Worm (Caenorhabditis elegans) whole organism, L4 larva: ENCODE data around the gene C06A12.8.

ENCODE experiments used
- F10B5.3 ChIP-seq: sonication (generic microtip); optimal IDR thresholded peaks from 2 replicates; lab custom pipeline; 2016; ENCODE audit warnings: mild to moderate bottlenecking, missing genetic modification characterization, missing compliant biosample characterization
- F44E2.7 ChIP-seq: fragments of 200-800 bp; sonication (Bioruptor generic); IDR thresholded peaks from 2 replicates; pipeline ENCODE4 v2.1.2; 2022; ENCODE audit warnings: missing genetic modification characterization, missing compliant biosample characterization
- F49E8.2 ChIP-seq: sonication (generic microtip); optimal IDR thresholded peaks from 2 replicates; lab custom pipeline; 2016; ENCODE audit warnings: missing compliant biosample characterization, mild to moderate bottlenecking, missing genetic modification characterization, borderline replicate concordance
- R02D3.7 ChIP-seq: fragments of 150-350 bp; sonication (generic microtip); optimal IDR thresholded peaks from 3 replicates; lab custom pipeline; 2014; ENCODE audit warnings: missing biosample characterization, missing genetic modification characterization
- T20F7.1 ChIP-seq: fragments of 200-800 bp; sonication (Bioruptor generic); optimal IDR thresholded peaks from 2 replicates; lab custom pipeline; 2018; ENCODE audit warnings: mild to moderate bottlenecking, missing genetic modification characterization, missing compliant biosample characterization
- Y48G9A.11 ChIP-seq: fragments of 200-800 bp; sonication (Bioruptor generic); IDR thresholded peaks from 2 replicates; pipeline ENCODE4 v1.3.6; 2022; ENCODE audit warnings: missing genetic modification reagents, missing genetic modification characterization, missing compliant biosample characterization
- Y5F2A.4 ChIP-seq: fragments of 200-800 bp; sonication (Bioruptor generic); optimal IDR thresholded peaks from 2 replicates; lab custom pipeline; 2018; ENCODE audit warnings: mild to moderate bottlenecking, missing genetic modification characterization, missing compliant biosample characterization
- Y75B8A.6 ChIP-seq: fragments of 200-800 bp; sonication (Bioruptor generic); IDR thresholded peaks from 2 replicates; pipeline ENCODE4 v1.3.6; 2022; ENCODE audit warnings: missing genetic modification reagents, missing genetic modification characterization, missing compliant biosample characterization
- ZK337.2 ChIP-seq: fragments of 200-800 bp; sonication (Bioruptor generic); IDR thresholded peaks from 2 replicates; pipeline ENCODE4 v1.3.6; 2022; ENCODE audit warnings: missing genetic modification reagents, missing genetic modification characterization, missing compliant biosample characterization
- aha-1 ChIP-seq: fragments of 150-350 bp; peaks from one replicate; lab custom pipeline; 2014; ENCODE audit warnings: missing biosample characterization, missing genetic modification characterization
- aly-2 ChIP-seq: sonication (generic microtip); optimal IDR thresholded peaks from 2 replicates; lab custom pipeline; 2018; ENCODE audit warnings: missing biosample characterization, missing genetic modification characterization
- ceh-82 ChIP-seq: sonication (generic microtip); optimal IDR thresholded peaks from 2 replicates; lab custom pipeline; 2017; ENCODE audit warnings: missing biosample characterization, missing genetic modification characterization
- ctbp-1 ChIP-seq: fragments of 200-800 bp; sonication (Bioruptor generic); IDR thresholded peaks from 2 replicates; pipeline ENCODE4 v1.3.6; 2022; ENCODE audit warnings: missing genetic modification reagents, missing genetic modification characterization, missing compliant biosample characterization
- daf-16 ChIP-seq, 3 experiments: sonication (generic microtip); optimal IDR thresholded peaks; 2 replicates each; lab custom pipeline; 2016 to 2017; ENCODE audit warnings: missing genetic modification characterization in 3 of 3, missing genetic modification reagents in 3 of 3, mild to moderate bottlenecking in 2 of 3, missing compliant biosample characterization in 2 of 3, missing biosample characterization in 1 of 3, moderate library complexity in 1 of 3
- daf-19 ChIP-seq: fragments of 200-800 bp; sonication (Bioruptor generic); conservative IDR thresholded peaks from 2 replicates; pipeline ENCODE4 v1.3.6; 2022; ENCODE audit warnings: missing genetic modification characterization, missing compliant biosample characterization
- dmd-6 ChIP-seq: fragments of 200-800 bp; sonication (Bioruptor generic); IDR thresholded peaks from 2 replicates; pipeline ENCODE4 v1.3.6; 2022; ENCODE audit warnings: missing genetic modification reagents, missing genetic modification characterization, missing compliant biosample characterization
- dmd-8 ChIP-seq: fragments of 200-800 bp; sonication (Bioruptor generic); IDR thresholded peaks from 2 replicates; pipeline ENCODE4 v1.3.6; 2022; ENCODE audit warnings: missing genetic modification characterization, missing compliant biosample characterization
- dpl-1 ChIP-seq: fragments of 150-350 bp; optimal IDR thresholded peaks from 2 replicates; lab custom pipeline; 2014; ENCODE audit warnings: missing biosample characterization, missing genetic modification reagents, missing genetic modification characterization
- egl-27 ChIP-seq: sonication (generic microtip); optimal IDR thresholded peaks from 3 replicates; lab custom pipeline; 2017; ENCODE audit warnings: missing biosample characterization, missing genetic modification reagents, missing genetic modification characterization
- egl-43 ChIP-seq: fragments of 200-800 bp; sonication (Bioruptor generic); IDR thresholded peaks from 2 replicates; pipeline ENCODE4 v1.3.6; 2022; ENCODE audit warnings: missing genetic modification reagents, missing genetic modification characterization, missing compliant biosample characterization
- fos-1 ChIP-seq: fragments of 150-350 bp; optimal IDR thresholded peaks from 2 replicates; lab custom pipeline; 2014; ENCODE audit warnings: missing biosample characterization, missing genetic modification characterization
- gei-8 ChIP-seq: fragments of 200-800 bp; sonication (Bioruptor generic); optimal IDR thresholded peaks from 2 replicates; lab custom pipeline; 2018; ENCODE audit warnings: mild to moderate bottlenecking, missing genetic modification characterization, missing compliant biosample characterization
- hlh-11 ChIP-seq: fragments of 200-800 bp; sonication (Bioruptor generic); optimal IDR thresholded peaks from 2 replicates; lab custom pipeline; 2018; ENCODE audit warnings: mild to moderate bottlenecking, missing genetic modification characterization, missing compliant biosample characterization
- lim-7 ChIP-seq: fragments of 200-800 bp; sonication (Bioruptor generic); IDR thresholded peaks from 2 replicates; pipeline ENCODE4 v1.3.6; 2022; ENCODE audit warnings: missing genetic modification characterization, missing compliant biosample characterization
- lin-15B ChIP-seq: fragments of 150-350 bp; sonication (generic microtip); optimal IDR thresholded peaks from 3 replicates; lab custom pipeline; 2014; ENCODE audit warnings: missing biosample characterization, missing genetic modification characterization
- lin-39 ChIP-seq: fragments of 150-350 bp; optimal IDR thresholded peaks from 2 replicates; lab custom pipeline; 2014; ENCODE audit warnings: missing biosample characterization, missing genetic modification reagents, missing genetic modification characterization
- lsy-2 ChIP-seq, 2 experiments: fragments of 150-350 bp in 1 of 2; sonication (generic microtip) in 1 of 2; optimal IDR thresholded peaks; 2 replicates each; lab custom pipeline; 2014 to 2017; ENCODE audit warnings: missing biosample characterization in 2 of 2, missing genetic modification characterization in 2 of 2
- madf-5 ChIP-seq, 2 experiments: fragments of 200-800 bp; sonication (Bioruptor generic); IDR thresholded peaks; 2 replicates each; pipeline ENCODE4 v1.3.6; 2022; ENCODE audit warnings: missing compliant biosample characterization in 2 of 2, missing genetic modification characterization in 2 of 2
- mdl-1 ChIP-seq, 2 experiments: fragments of 150-350 bp in 1 of 2; sonication (generic microtip) in 1 of 2; optimal IDR thresholded peaks; 2 replicates each; lab custom pipeline; 2014 to 2017; ENCODE audit warnings: missing biosample characterization in 2 of 2, missing genetic modification characterization in 2 of 2
- mes-2 ChIP-seq: sonication (generic microtip); optimal IDR thresholded peaks from 2 replicates; lab custom pipeline; 2016; ENCODE audit warnings: missing genotype, mild to moderate bottlenecking, missing genetic modification characterization, missing compliant biosample characterization; ENCODE audit not compliant: poor library complexity, severe bottlenecking
- nhr-11 ChIP-seq: fragments of 150-350 bp; optimal IDR thresholded peaks from 2 replicates; lab custom pipeline; 2014; ENCODE audit warnings: missing biosample characterization, missing genetic modification characterization
- nhr-76 ChIP-seq: fragments of 150-350 bp; optimal IDR thresholded peaks from 2 replicates; lab custom pipeline; 2014; ENCODE audit warnings: missing biosample characterization, missing genetic modification characterization
- nhr-77 ChIP-seq: fragments of 150-350 bp; optimal IDR thresholded peaks from 2 replicates; lab custom pipeline; 2014; ENCODE audit warnings: missing biosample characterization, missing genetic modification characterization
- pha-4 ChIP-seq, 2 experiments: fragments of 150-350 bp in 1 of 2; fragments of 200-800 bp in 1 of 2; sonication (Bioruptor generic) in 1 of 2; IDR thresholded peaks in 1 of 2; optimal IDR thresholded peaks in 1 of 2; 2 replicates each; pipeline versions ENCODE4 v1.3.6 to Lab custom; 2014 to 2022; ENCODE audit warnings: missing genetic modification characterization in 2 of 2, missing genetic modification reagents in 2 of 2, missing biosample characterization in 1 of 2, missing compliant biosample characterization in 1 of 2
- pqm-1 ChIP-seq: sonication (generic microtip); optimal IDR thresholded peaks from 2 replicates; lab custom pipeline; 2017; ENCODE audit warnings: missing biosample characterization, missing genetic modification characterization
- snpc-1.2 ChIP-seq: fragments of 200-800 bp; sonication (Bioruptor generic); IDR thresholded peaks from 2 replicates; pipeline ENCODE4 v1.3.6; 2022; ENCODE audit warnings: missing genetic modification reagents, missing genetic modification characterization, missing compliant biosample characterization
- tag-97 ChIP-seq: fragments of 200-800 bp; sonication (Bioruptor generic); IDR thresholded peaks from 2 replicates; pipeline ENCODE4 v1.3.6; 2022; ENCODE audit warnings: missing genetic modification characterization, missing compliant biosample characterization
- tra-1 ChIP-seq: fragments of 200-800 bp; sonication (Bioruptor generic); IDR thresholded peaks from 2 replicates; pipeline ENCODE4 v1.3.6; 2022; ENCODE audit warnings: missing genetic modification reagents, missing genetic modification characterization, missing compliant biosample characterization
- unc-62 ChIP-seq, 3 experiments: fragments of 150-350 bp in 1 of 3; sonication (generic microtip); optimal IDR thresholded peaks in 2 of 3; peaks in 1 of 3; 1 replicate in 1 of 3; 2 replicates in 2 of 3; lab custom pipeline; 2014 to 2017; ENCODE audit warnings: missing biosample characterization in 3 of 3, missing genetic modification characterization in 3 of 3, missing genetic modification reagents in 3 of 3, missing genotype in 1 of 3
- zag-1 ChIP-seq: fragments of 150-350 bp; optimal IDR thresholded peaks from 2 replicates; lab custom pipeline; 2014; ENCODE audit warnings: missing biosample characterization, missing genetic modification characterization
- zfp-2 ChIP-seq: sonication (generic microtip); optimal IDR thresholded peaks from 2 replicates; lab custom pipeline; 2016; ENCODE audit warnings: mild to moderate bottlenecking, missing genetic modification characterization, missing compliant biosample characterization
- zip-11 ChIP-seq: fragments of 200-800 bp; sonication (Bioruptor generic); IDR thresholded peaks from 2 replicates; pipeline ENCODE4 v1.3.6; 2022; ENCODE audit warnings: missing genetic modification characterization, missing compliant biosample characterization

The C06A12.8 gene

DNA sequence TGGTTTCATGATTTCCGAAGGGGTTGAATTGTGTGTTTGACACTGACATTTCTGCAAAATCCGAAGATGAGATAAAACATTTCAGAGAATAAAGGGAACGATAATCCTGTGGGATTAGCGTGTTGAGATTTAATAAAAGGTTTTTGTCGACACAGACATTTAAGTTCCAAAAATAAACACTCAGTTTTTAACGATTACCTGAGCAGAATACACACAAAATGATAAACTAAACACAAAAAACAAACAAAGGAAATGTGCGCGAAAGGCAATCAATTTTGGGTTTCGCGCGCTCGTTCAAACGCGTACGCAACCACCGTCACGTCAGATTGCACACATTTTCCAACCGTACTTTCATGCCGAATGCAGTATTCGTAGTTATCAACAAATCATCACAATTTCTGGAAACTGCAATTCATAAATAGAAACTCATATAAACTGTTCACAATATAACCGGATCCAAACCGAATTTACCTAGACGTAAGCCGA lies 24.1 kb downstream of the C06A12.8 start, which contains the start of gene rif-1.1 (continued):
- TF ChIP-seq fos-1 (tag; lab: Kevin White, UChicago) (no peak), zip-11 (GFP tag; lab: Robert Waterston, UW) (no peak), hlh-11 (tag; lab: Kevin White, UChicago) (peak; percentile 37), T20F7.1 (GFP tag; lab: Kevin White, UChicago) (no peak), ceh-82 (no peak), snpc-1.2 (GFP tag; lab: Robert Waterston, UW) (peak; percentile 76)

- no peak for TF ChIP-seq Y48G9A.11 (GFP tag; lab: Robert Waterston, UW)
- TF ChIP-seq zag-1 (tag; lab: Kevin White, UChicago), result no peak
- TF ChIP-seq mes-2, result no peak
- no peak for TF ChIP-seq pqm-1 (tag; lab: Kevin White, UChicago)
- no peak for TF ChIP-seq lin-15B
- no peak for TF ChIP-seq unc-62 (GFP tag; optimal IDR thresholded peaks at IDR 0.05 in 1 of 2; lab: Kevin White, UChicago)
- no peak for TF ChIP-seq unc-62 (tag; optimal IDR thresholded peaks at IDR 0.05; lab: Kevin White, UChicago)
- TF ChIP-seq daf-19 (GFP tag; lab: Robert Waterston, UW), result no peak
- no peak for TF ChIP-seq aha-1 (tag; lab: Kevin White, UChicago)
- no peak for TF ChIP-seq daf-16 (GFP tag; optimal IDR thresholded peaks at IDR 0.05; lab: Kevin White, UChicago)
- no peak for TF ChIP-seq daf-16 (tag; optimal IDR thresholded peaks at IDR 0.05; lab: Kevin White, UChicago)
- no peak for TF ChIP-seq tra-1 (GFP tag; lab: Robert Waterston, UW)
- TF ChIP-seq ZK337.2 (GFP tag; lab: Robert Waterston, UW), result no peak
- no peak for TF ChIP-seq egl-27 (tag; lab: Kevin White, UChicago)
These were observed 26.0 kb downstream of the C06A12.8 start, which contains the start of gene F11E6.10 for ce11 chrIV:17463108-17463608. F11E6.10 (minus strand) TSS chrIV:17463158.

DNA sequence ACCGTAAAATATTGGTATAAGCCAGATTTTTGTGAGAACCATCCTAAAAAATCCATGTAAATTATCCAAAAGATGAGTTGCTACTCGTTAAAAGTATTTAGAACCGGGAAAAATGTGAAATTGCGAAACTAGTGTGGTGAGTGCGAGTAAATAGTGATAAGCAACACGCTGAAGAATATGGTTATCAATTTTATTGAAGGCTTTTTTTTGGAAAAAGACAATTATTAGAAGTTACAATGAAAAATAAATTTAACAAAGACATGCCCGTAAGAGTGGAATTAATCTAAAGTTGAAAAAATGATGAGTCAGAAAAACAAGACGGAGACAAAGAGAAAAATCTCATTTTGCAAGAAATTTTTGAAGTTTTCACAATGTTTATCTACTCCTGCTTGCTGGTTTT lies 28.7 kb downstream of the C06A12.8 start, which contains the start of gene F11E6.6:
F11E6.6 (minus strand) TSS at position 101 of the 400 bp plus-strand sequence.
- TF ChIP-seq gei-8 (no peak), pqm-1 (tag; lab: Kevin White, UChicago) (peak; percentile 46), dmd-6 (GFP tag; lab: Robert Waterston, UW) (0 out of 2 replicates have a peak, but pooled peaks have one; percentile 8), nhr-77 (tag; lab: Kevin White, UChicago) (peak; percentile 23), daf-16 (GFP tag; optimal IDR thresholded peaks at IDR 0.05; lab: Kevin White, UChicago) (no peak), daf-16 (tag; optimal IDR thresholded peaks at IDR 0.05; lab: Kevin White, UChicago) (peak; percentile 23)

DNA sequence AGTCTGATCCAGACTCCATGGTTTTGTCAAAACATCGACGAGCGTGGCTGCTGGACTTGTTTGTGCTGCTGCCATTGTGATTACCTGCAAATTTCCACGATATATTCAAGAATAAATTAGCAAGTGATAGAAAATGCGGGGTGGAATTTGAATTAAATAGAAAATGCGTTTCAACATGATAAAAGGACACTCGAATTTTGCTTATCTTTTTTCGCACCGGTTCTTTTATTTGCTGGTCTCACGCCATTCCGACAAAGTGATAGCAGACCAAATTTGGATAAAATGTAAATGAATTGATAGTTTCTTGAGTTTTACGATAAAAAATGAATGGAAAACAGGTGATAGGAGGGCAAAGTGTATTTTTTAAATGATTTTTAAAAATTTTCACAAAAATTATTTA lies 30.2 kb downstream of the C06A12.8 start, which contains the start of gene elo-2:
elo-2 (minus strand) TSS at position 84 of the 400 bp plus-strand sequence.
- TF ChIP-seq daf-19 (GFP tag; lab: Robert Waterston, UW) (no peak), zfp-2 (tag; lab: Kevin White, UChicago) (no peak), F10B5.3 (tag; lab: Kevin White, UChicago) (no peak), lin-39 (tag; lab: Kevin White, UChicago) (no peak), aly-2 (no peak), nhr-11 (no peak), dpl-1 (GFP tag; lab: Kevin White, UChicago) (no peak), zip-11 (GFP tag; lab: Robert Waterston, UW) (no peak), lsy-2 (tag; optimal IDR thresholded peaks at IDR 0.05; lab: Kevin White, UChicago) (no peak), egl-43 (GFP tag; lab: Robert Waterston, UW) (no peak), Y5F2A.4 (GFP tag; lab: Kevin White, UChicago) (no peak), lim-7 (GFP tag; lab: Robert Waterston, UW) (no peak), pha-4 (GFP tag; IDR thresholded peaks at IDR 0.05; lab: Robert Waterston, UW) (no peak), pha-4 (tag; optimal IDR thresholded peaks at IDR 0.05; lab: Kevin White, UChicago) (no peak), ceh-82 (no peak), pqm-1 (tag; lab: Kevin White, UChicago) (peak; percentile 24), dmd-6 (GFP tag; lab: Robert Waterston, UW) (peak; percentile 72), tag-97 (GFP tag; lab: Robert Waterston, UW) (no peak), ctbp-1 (GFP tag; lab: Robert Waterston, UW) (no peak), F44E2.7 (GFP tag; lab: Robert Waterston, UW) (no peak), R02D3.7 (tag; lab: Kevin White, UChicago) (no peak), aha-1 (tag; lab: Kevin White, UChicago) (peak; percentile 91), Y75B8A.6 (GFP tag; lab: Robert Waterston, UW) (no peak), F49E8.2 (tag; lab: Kevin White, UChicago) (no peak), madf-5 (GFP tag; IDR thresholded peaks at IDR 0.05; lab: Robert Waterston, UW) (no peak), dmd-8 (no peak), gei-8 (no peak), nhr-76 (tag; lab: Kevin White, UChicago) (no peak), tra-1 (GFP tag; lab: Robert Waterston, UW) (no peak), mdl-1 (tag; optimal IDR thresholded peaks at IDR 0.05; lab: Kevin White, UChicago) (no peak)
